Worm (Caenorhabditis elegans) whole organism, late embryonic: Measurements from ENCODE around the gene M116.5.
A peak's percentile ranks its signal among the peaks of the same experiment; 100 is the strongest.

Experiments
- C08G9.2 ChIP-seq: sonication (generic microtip); optimal IDR thresholded peaks from 2 replicates; lab custom pipeline; 2016; ENCODE audit warnings: mild to moderate bottlenecking, missing genetic modification characterization, moderate library complexity, missing compliant biosample characterization
- C38D4.7 ChIP-seq: fragments of 200-800 bp; sonication (Bioruptor generic); optimal IDR thresholded peaks from 2 replicates; lab custom pipeline; 2018; ENCODE audit warnings: mild to moderate bottlenecking, missing genetic modification characterization, moderate library complexity, missing compliant biosample characterization
- F13H6.1 ChIP-seq: sonication (generic microtip); optimal IDR thresholded peaks from 2 replicates; lab custom pipeline; 2016; ENCODE audit warnings: missing genetic modification characterization, missing compliant biosample characterization
- K02D7.2 ChIP-seq: sonication (generic microtip); optimal IDR thresholded peaks from 2 replicates; lab custom pipeline; 2017; ENCODE audit warnings: mild to moderate bottlenecking, missing genetic modification characterization, missing compliant biosample characterization
- T23F11.4 ChIP-seq: fragments of 200-800 bp; sonication (Bioruptor generic); optimal IDR thresholded peaks from 2 replicates; lab custom pipeline; 2018; ENCODE audit warnings: mild to moderate bottlenecking, missing genetic modification characterization, missing compliant biosample characterization
- ahr-1 ChIP-seq: sonication (generic microtip); optimal IDR thresholded peaks from 2 replicates; lab custom pipeline; 2016; ENCODE audit warnings: missing genetic modification characterization, missing compliant biosample characterization
- ama-1 ChIP-seq: fragments of 150-350 bp; optimal IDR thresholded peaks from 2 replicates; lab custom pipeline; 2014
- ceh-14 ChIP-seq: sonication (generic microtip); optimal IDR thresholded peaks from 2 replicates; lab custom pipeline; 2016; ENCODE audit warnings: missing genotype, missing genetic modification characterization, missing compliant biosample characterization
- ceh-18 ChIP-seq: sonication (generic microtip); optimal IDR thresholded peaks from 2 replicates; lab custom pipeline; 2016; ENCODE audit warnings: missing genetic modification characterization, missing compliant biosample characterization
- ceh-19 ChIP-seq: fragments of 200-800 bp; sonication (Bioruptor generic); optimal IDR thresholded peaks from 2 replicates; lab custom pipeline; 2018; ENCODE audit warnings: mild to moderate bottlenecking, missing genetic modification characterization, missing compliant biosample characterization
- ceh-22 ChIP-seq: sonication (generic microtip); optimal IDR thresholded peaks from 2 replicates; lab custom pipeline; 2017; ENCODE audit warnings: missing biosample characterization, missing genetic modification characterization
- ceh-30 ChIP-seq: fragments of 150-350 bp; optimal IDR thresholded peaks from 2 replicates; lab custom pipeline; 2014; ENCODE audit warnings: missing biosample characterization, missing genetic modification characterization
- ceh-31 ChIP-seq: sonication (generic microtip); optimal IDR thresholded peaks from 2 replicates; lab custom pipeline; 2016; ENCODE audit warnings: missing genetic modification characterization, missing compliant biosample characterization
- ceh-45 ChIP-seq: fragments of 200-800 bp; sonication (Bioruptor generic); IDR thresholded peaks from 2 replicates; pipeline ENCODE4 v1.3.6; 2022; ENCODE audit warnings: missing genetic modification reagents, missing genetic modification characterization, missing compliant biosample characterization
- che-1 ChIP-seq: sonication (generic microtip); optimal IDR thresholded peaks from 2 replicates; lab custom pipeline; 2016; ENCODE audit warnings: mild to moderate bottlenecking, missing genetic modification characterization, missing compliant biosample characterization
- dve-1 ChIP-seq: sonication (generic microtip); optimal IDR thresholded peaks from 2 replicates; lab custom pipeline; 2017; ENCODE audit warnings: antibody characterized with exemption, mild to moderate bottlenecking, missing genetic modification characterization, missing compliant biosample characterization
- ets-4 ChIP-seq: sonication (generic microtip); optimal IDR thresholded peaks from 2 replicates; lab custom pipeline; 2016; ENCODE audit warnings: missing genetic modification characterization, missing compliant biosample characterization
- eyg-1 ChIP-seq: sonication (generic microtip); optimal IDR thresholded peaks from 2 replicates; lab custom pipeline; 2016; ENCODE audit warnings: missing genotype, missing genetic modification characterization, missing compliant biosample characterization
- fax-1 ChIP-seq: sonication (generic microtip); optimal IDR thresholded peaks from 2 replicates; lab custom pipeline; 2016; ENCODE audit warnings: missing genotype, missing genetic modification characterization, missing compliant biosample characterization
- fkh-10 ChIP-seq: fragments of 150-350 bp; optimal IDR thresholded peaks from 2 replicates; lab custom pipeline; 2014; ENCODE audit warnings: missing biosample characterization, missing genetic modification reagents, missing genetic modification characterization
- gmeb-2 ChIP-seq: sonication (generic microtip); optimal IDR thresholded peaks from 2 replicates; lab custom pipeline; 2016; ENCODE audit warnings: missing genetic modification characterization, inconsistent platforms, missing compliant biosample characterization
- hlh-30 ChIP-seq: sonication (generic microtip); optimal IDR thresholded peaks from 2 replicates; lab custom pipeline; 2017; ENCODE audit warnings: antibody characterized with exemption, missing genetic modification characterization, missing compliant biosample characterization; ENCODE audit not compliant: insufficient read depth
- lim-6 ChIP-seq: sonication (generic microtip); optimal IDR thresholded peaks from 2 replicates; lab custom pipeline; 2016; ENCODE audit warnings: missing genetic modification characterization, missing compliant biosample characterization
- mec-3 ChIP-seq: sonication (generic microtip); optimal IDR thresholded peaks from 2 replicates; lab custom pipeline; 2016; ENCODE audit warnings: borderline replicate concordance, missing genetic modification characterization, missing compliant biosample characterization
- nfya-1 ChIP-seq: sonication (generic microtip); optimal IDR thresholded peaks from 2 replicates; lab custom pipeline; 2017; ENCODE audit warnings: missing genetic modification characterization, mild to moderate bottlenecking, missing compliant biosample characterization, antibody characterized with exemption, moderate library complexity
- nhr-11 ChIP-seq: fragments of 150-350 bp; optimal IDR thresholded peaks from 2 replicates; lab custom pipeline; 2014; ENCODE audit warnings: missing biosample characterization, missing genetic modification characterization
- nhr-232 ChIP-seq: sonication (generic microtip); optimal IDR thresholded peaks from 2 replicates; lab custom pipeline; 2016; ENCODE audit warnings: missing genetic modification characterization, missing compliant biosample characterization
- pag-3 ChIP-seq: sonication (generic microtip); optimal IDR thresholded peaks from 2 replicates; lab custom pipeline; 2016; ENCODE audit warnings: missing compliant biosample characterization, missing genetic modification characterization, borderline replicate concordance
- pat-9 ChIP-seq: fragments of 200-800 bp; sonication (Bioruptor generic); optimal IDR thresholded peaks from 2 replicates; lab custom pipeline; 2018; ENCODE audit warnings: mild to moderate bottlenecking, missing genetic modification characterization, moderate library complexity, missing compliant biosample characterization
- pha-2 ChIP-seq: sonication (generic microtip); optimal IDR thresholded peaks from 2 replicates; lab custom pipeline; 2017; ENCODE audit warnings: mild to moderate bottlenecking, missing genetic modification characterization, missing compliant biosample characterization
- pha-4 ChIP-seq: fragments of 150-350 bp; optimal IDR thresholded peaks from 2 replicates; lab custom pipeline; 2018; ENCODE audit warnings: missing biosample characterization, missing genetic modification reagents, missing genetic modification characterization
- pros-1 ChIP-seq: fragments of 150-350 bp; optimal IDR thresholded peaks from 2 replicates; lab custom pipeline; 2014; ENCODE audit warnings: missing biosample characterization, missing genetic modification reagents, missing genetic modification characterization
- ref-2 ChIP-seq: sonication (generic microtip); optimal IDR thresholded peaks from 2 replicates; lab custom pipeline; 2016; ENCODE audit warnings: missing genetic modification characterization, missing compliant biosample characterization
- rnt-1 ChIP-seq: sonication (generic microtip); optimal IDR thresholded peaks from 2 replicates; lab custom pipeline; 2016; ENCODE audit warnings: missing genetic modification characterization, missing compliant biosample characterization
- sdc-2 ChIP-seq: sonication (generic microtip); optimal IDR thresholded peaks from 2 replicates; lab custom pipeline; 2016; ENCODE audit warnings: missing genotype, missing genetic modification characterization, missing compliant biosample characterization
- sox-2 ChIP-seq: fragments of 200-800 bp; sonication (Bioruptor generic); IDR thresholded peaks from 2 replicates; pipeline ENCODE4 v1.3.6; 2022; ENCODE audit warnings: missing genetic modification reagents, missing genetic modification characterization, missing compliant biosample characterization
- sox-4 ChIP-seq: sonication (generic microtip); optimal IDR thresholded peaks from 2 replicates; lab custom pipeline; 2017; ENCODE audit warnings: mild to moderate bottlenecking, missing genetic modification characterization, inconsistent platforms, missing compliant biosample characterization
- syd-9 ChIP-seq: sonication (generic microtip); optimal IDR thresholded peaks from 2 replicates; lab custom pipeline; 2016; ENCODE audit warnings: mild to moderate bottlenecking, missing genetic modification characterization, moderate library complexity, missing compliant biosample characterization
- ttx-3 ChIP-seq: sonication (generic microtip); optimal IDR thresholded peaks from 2 replicates; lab custom pipeline; 2016; ENCODE audit warnings: missing genetic modification reagents, missing genetic modification characterization, missing compliant biosample characterization
- unc-86 ChIP-seq: sonication (generic microtip); optimal IDR thresholded peaks from 2 replicates; lab custom pipeline; 2016; ENCODE audit warnings: missing genetic modification characterization, missing compliant biosample characterization
- ztf-16 ChIP-seq: sonication (generic microtip); optimal IDR thresholded peaks from 2 replicates; lab custom pipeline; 2017; ENCODE audit warnings: missing genetic modification characterization, missing compliant biosample characterization

M116.5 gene

ce11 chrIV:8375381-8375780 is 45.5 kb downstream of the M116.5 start (continued):
- TF ChIP-seq nhr-11 (no peak), dve-1 (tag; lab: Kevin White, UChicago) (peak; percentile 85), pag-3 (peak; percentile 39), pat-9 (tag; lab: Kevin White, UChicago) (peak; percentile 87), fax-1 (tag; lab: Kevin White, UChicago) (peak; percentile 66), ceh-31 (peak; percentile 72), ztf-16 (peak; percentile 82), ceh-22 (tag; lab: Kevin White, UChicago) (no peak), ceh-30 (tag; lab: Kevin White, UChicago) (peak; percentile 53), lim-6 (no peak), K02D7.2 (tag; lab: Kevin White, UChicago) (peak; percentile 51), pros-1 (tag; lab: Kevin White, UChicago) (peak; percentile 49), ceh-14 (tag; lab: Kevin White, UChicago) (peak; percentile 62), T23F11.4 (GFP tag; lab: Kevin White, UChicago) (peak; percentile 63), ceh-18 (tag; lab: Kevin White, UChicago) (peak; percentile 59), nfya-1 (peak; percentile 67), rnt-1 (tag; lab: Kevin White, UChicago) (peak; percentile 50), sdc-2 (tag; lab: Kevin White, UChicago) (peak; percentile 77), ceh-45 (GFP tag; lab: Robert Waterston, UW) (peak; percentile 52; the same call in 1 of the 2 replicates), C38D4.7 (GFP tag; lab: Kevin White, UChicago) (peak; percentile 87)

ce11 chrIV:8369135-8369534 is 51.7 kb downstream of the M116.5 start, which contains the start of gene D2096.6:
Gene D2096.6, minus strand, starts transcription at chrIV:8369235.
- no peak for TF ChIP-seq ref-2 (tag; lab: Kevin White, UChicago)
- no peak for TF ChIP-seq pha-4 (tag; lab: Kevin White, UChicago)
- TF ChIP-seq ets-4 (tag; lab: Kevin White, UChicago) = no peak
- TF ChIP-seq pat-9 (tag; lab: Kevin White, UChicago) = no peak
- TF ChIP-seq F13H6.1 = no peak
- TF ChIP-seq ahr-1 (tag; lab: Kevin White, UChicago) = no peak
- no peak for TF ChIP-seq ttx-3 (tag; lab: Kevin White, UChicago)
- no peak for TF ChIP-seq mec-3
- TF ChIP-seq rnt-1 (tag; lab: Kevin White, UChicago) = no peak
- TF ChIP-seq sox-2 (GFP tag; lab: Robert Waterston, UW) = no peak
- TF ChIP-seq ceh-19 (GFP tag; lab: Kevin White, UChicago) = no peak
- no peak for TF ChIP-seq ceh-14 (tag; lab: Kevin White, UChicago)
- TF ChIP-seq C08G9.2 (tag; lab: Kevin White, UChicago) = no peak
- TF ChIP-seq eyg-1 (tag; lab: Kevin White, UChicago) = no peak
- TF ChIP-seq C38D4.7 (GFP tag; lab: Kevin White, UChicago) = no peak
- TF ChIP-seq, all 69 proteins: peak for 0

ce11 chrIV:8367887-8368286 is 53.0 kb downstream of the M116.5 start:
- TF ChIP-seq K02D7.2 (tag; lab: Kevin White, UChicago) (no peak), ama-1 (lab: Kevin White, UChicago) (no peak), nhr-232 (tag; lab: Kevin White, UChicago) (no peak), che-1 (no peak), ceh-45 (GFP tag; lab: Robert Waterston, UW) (no peak), sox-4 (tag; lab: Kevin White, UChicago) (no peak), hlh-30 (no peak), F13H6.1 (no peak), pha-2 (tag; lab: Kevin White, UChicago) (no peak), nfya-1 (no peak), unc-86 (tag; lab: Kevin White, UChicago) (no peak), fkh-10 (GFP tag; lab: Kevin White, UChicago) (no peak), syd-9 (tag; lab: Kevin White, UChicago) (no peak), ceh-18 (tag; lab: Kevin White, UChicago) (no peak), lim-6 (no peak), ceh-30 (tag; lab: Kevin White, UChicago) (no peak), gmeb-2 (tag; lab: Kevin White, UChicago) (no peak), pros-1 (tag; lab: Kevin White, UChicago) (no peak)
- TF ChIP-seq, all 69 proteins: peak for 0
